Worm (Caenorhabditis elegans) whole organism, L4/young adult: Measurements from ENCODE around the gene B0303.7.

Experiments
- W03F9.2 ChIP-seq: fragments of 150-350 bp; optimal IDR thresholded peaks from 2 replicates; lab custom pipeline; 2014; ENCODE audit warnings: missing biosample characterization, missing genetic modification characterization
- dao-5 ChIP-seq: sonication (generic microtip); optimal IDR thresholded peaks from 2 replicates; lab custom pipeline; 2016; ENCODE audit warnings: missing genotype, missing genetic modification characterization, moderate library complexity, missing compliant biosample characterization
- him-1 ChIP-seq: sonication (generic microtip); optimal IDR thresholded peaks from 2 replicates; lab custom pipeline; 2016; ENCODE audit warnings: missing genotype, missing genetic modification reagents, missing genetic modification characterization, missing compliant biosample characterization

DNA sequence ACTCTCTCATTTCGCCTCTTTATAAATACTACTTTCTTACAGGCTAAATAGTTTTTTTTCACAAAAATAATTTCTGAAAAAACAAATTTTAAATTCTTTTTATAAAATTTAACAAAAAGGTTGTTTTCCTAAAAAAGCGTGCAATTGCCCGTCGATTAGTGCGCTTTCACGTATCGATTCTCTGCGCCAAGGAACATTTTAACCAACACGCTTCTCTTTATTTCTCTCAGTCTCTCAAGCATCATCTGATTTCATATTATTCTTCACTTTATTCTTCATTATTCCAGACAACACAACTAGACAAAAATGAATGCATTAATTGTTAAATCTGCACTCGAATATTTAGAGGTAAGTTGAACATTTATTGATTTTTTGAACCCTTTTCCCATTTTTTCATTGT lies 3.8 kb upstream of the B0303.7 start, which contains the start of gene B0303.4:
- TF ChIP-seq W03F9.2 (tag; lab: Kevin White, UChicago) (peak; percentile 22), dao-5 (tag; lab: Kevin White, UChicago) (no peak), him-1 (no peak)
